Worm (Caenorhabditis elegans): ENCODE results near the gene T20F7.1.

DNA sequence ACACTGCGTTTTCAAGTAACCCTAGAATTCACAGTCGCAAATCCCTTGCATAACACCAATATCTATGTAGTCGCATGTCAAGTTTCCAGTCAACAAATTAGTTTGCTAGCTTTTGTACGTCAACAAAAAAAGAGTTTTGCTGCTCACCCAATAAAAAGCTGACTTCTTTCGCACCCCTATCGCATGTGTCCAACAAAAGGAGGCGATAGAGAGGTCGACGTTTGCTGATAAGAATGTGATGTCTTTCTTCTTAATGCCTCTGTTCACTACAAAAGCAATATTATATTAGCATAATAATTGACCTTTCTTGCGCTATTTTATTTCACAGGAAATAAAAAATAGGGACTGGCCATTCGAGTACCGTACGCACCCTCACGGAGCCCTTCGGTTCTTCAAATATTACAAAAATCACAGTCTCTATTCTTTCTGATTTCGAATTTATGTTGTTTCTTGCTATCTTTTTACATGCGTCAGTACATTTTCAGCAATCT, 12.7 kb upstream of the T20F7.1 start, which contains the start of gene T20F7.3:
- TF ChIP-seq unc-62 (GFP tag; optimal IDR thresholded peaks at IDR 0.05), result no peak
- no peak for TF ChIP-seq sma-3 (GFP tag; optimal IDR thresholded peaks at IDR 0.05)
- no peak for TF ChIP-seq R02D3.7 (tag; optimal IDR thresholded peaks at IDR 0.05)
- no peak for TF ChIP-seq nhr-10 (tag; optimal IDR thresholded peaks at IDR 0.05)

Data from whole organism, L2 larva.